Worm (Caenorhabditis elegans) whole organism, midembryonic: ENCODE data around the gene H28G03.2.

Experiments used
- T22C8.4 ChIP-seq: fragments of 200-800 bp; sonication (Bioruptor generic); IDR thresholded peaks from 2 replicates; pipeline ENCODE4 v1.3.6; 2022; ENCODE audit warnings: missing genetic modification characterization, missing compliant biosample characterization
- cog-1 ChIP-seq: sonication (generic microtip); optimal IDR thresholded peaks from 2 replicates; lab custom pipeline; 2016; ENCODE audit warnings: missing genetic modification characterization, missing compliant biosample characterization
- flt-1 ChIP-seq: fragments of 200-800 bp; sonication (Bioruptor generic); IDR thresholded peaks from 2 replicates; pipeline ENCODE4 v1.3.6; 2022; ENCODE audit warnings: missing genetic modification characterization, missing compliant biosample characterization
- klf-2 ChIP-seq: fragments of 200-800 bp; sonication (Bioruptor generic); conservative IDR thresholded peaks from 2 replicates; pipeline ENCODE4 v1.3.6; 2022; ENCODE audit warnings: missing genetic modification reagents, missing genetic modification characterization, missing compliant biosample characterization
- ref-1 ChIP-seq: fragments of 200-800 bp; sonication (Bioruptor generic); conservative IDR thresholded peaks from 2 replicates; pipeline ENCODE4 v1.3.6; 2022; ENCODE audit warnings: missing genetic modification reagents, missing genetic modification characterization, missing compliant biosample characterization
- tab-1 ChIP-seq: fragments of 200-800 bp; sonication (Bioruptor generic); IDR thresholded peaks from 2 replicates; pipeline ENCODE4 v1.3.6; 2022; ENCODE audit warnings: missing genetic modification characterization, missing compliant biosample characterization
- ztf-23 ChIP-seq: fragments of 200-800 bp; sonication (Bioruptor generic); IDR thresholded peaks from 2 replicates; pipeline ENCODE4 v1.3.6; 2022; ENCODE audit warnings: missing genetic modification reagents, missing genetic modification characterization, missing compliant biosample characterization

DNA sequence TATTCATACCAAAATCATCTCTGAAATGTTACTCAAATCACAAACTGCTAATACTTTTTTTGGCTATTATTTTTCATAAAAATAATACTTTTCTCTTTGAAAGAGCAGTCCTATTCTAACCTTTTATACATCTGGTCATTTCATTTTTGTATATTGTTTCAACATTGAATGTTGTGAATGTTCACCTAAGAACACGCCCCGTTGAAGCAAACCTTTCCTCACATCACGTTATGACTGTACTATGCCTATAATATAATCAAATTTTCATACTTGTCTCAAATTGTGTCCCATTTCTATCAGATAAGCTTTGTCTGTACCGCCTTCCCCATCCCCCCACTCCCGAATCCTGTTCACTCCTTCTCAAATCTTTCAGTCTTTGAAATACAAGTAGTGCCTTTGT is 12.8 kb downstream of the H28G03.2 start:
- TF ChIP-seq ref-1 (GFP tag; lab: Robert Waterston, UW) (no peak), ztf-23 (GFP tag; lab: Robert Waterston, UW) (no peak), tab-1 (GFP tag; lab: Robert Waterston, UW) (no peak), flt-1 (GFP tag; lab: Robert Waterston, UW) (no peak), cog-1 (tag; lab: Kevin White, UChicago) (no peak), klf-2 (GFP tag; lab: Robert Waterston, UW) (no peak), T22C8.4 (GFP tag; lab: Robert Waterston, UW) (no peak)
